Fruit fly (Drosophila melanogaster) whole organism, larva: ENCODE results near the gene CG18558.

Experiments
- noc ChIP-seq: fragments of 200-800 bp; sonication (Bioruptor generic); optimal IDR thresholded peaks from 3 replicates; lab custom pipeline; 2019; ENCODE audit warnings: missing biosample characterization, mild to moderate bottlenecking, missing genetic modification characterization, moderate library complexity

CG18558 gene

dm6 chr2L:2874542-2875194, 30.4 kb upstream of the CG18558 start, which contains the start of gene CG8814:
CG8814 (plus strand) TSS chr2L:2874890.
- TF ChIP-seq noc (tag; lab: Kevin White, UChicago) = peak; percentile 72

- no peak for TF ChIP-seq noc (tag; lab: Kevin White, UChicago)
Measured at dm6 chr2L:2874185-2874541, 29.9 kb upstream of the CG18558 start, which contains the start of gene Ifrd1. Ifrd1 (minus strand) TSS chr2L:2874489.

dm6 chr2L:2873729-2874127, 29.4 kb upstream of the CG18558 start:
- TF ChIP-seq noc (tag; lab: Kevin White, UChicago) = no peak

dm6 chr2L:2872968-2873728, 28.8 kb upstream of the CG18558 start:
- peak; percentile 2 for TF ChIP-seq noc (tag; lab: Kevin White, UChicago)

- peak; percentile 44 for TF ChIP-seq noc (tag; lab: Kevin White, UChicago)
Measured at dm6 chr2L:2872309-2872932, 28.1 kb upstream of the CG18558 start.

dm6 chr2L:2869008-2869702, 24.8 kb upstream of the CG18558 start, which contains the start of gene CG8813:
CG8813 (plus strand) TSS chr2L:2869652.
- no peak for TF ChIP-seq noc (tag; lab: Kevin White, UChicago)

dm6 chr2L:2865560-2866309, 21.4 kb upstream of the CG18558 start:
- TF ChIP-seq noc (tag; lab: Kevin White, UChicago) = peak; percentile 43

dm6 chr2L:2864601-2865000, 20.3 kb upstream of the CG18558 start:
- no peak for TF ChIP-seq noc (tag; lab: Kevin White, UChicago)

- TF ChIP-seq noc (tag; lab: Kevin White, UChicago) = no peak
Measured at dm6 chr2L:2862621-2862962, 18.3 kb upstream of the CG18558 start.

dm6 chr2L:2861885-2862620, 17.7 kb upstream of the CG18558 start:
- TF ChIP-seq noc (tag; lab: Kevin White, UChicago) = peak; percentile 11

- TF ChIP-seq noc (tag; lab: Kevin White, UChicago) = no peak
Measured at dm6 chr2L:2861140-2861884, 17.0 kb upstream of the CG18558 start.

dm6 chr2L:2857862-2858734, 13.8 kb upstream of the CG18558 start:
- peak; percentile 62 for TF ChIP-seq noc (tag; lab: Kevin White, UChicago)
